Fruit fly (Drosophila melanogaster) S2 (cell line): Measurements from ENCODE around the gene Ir7e.

Source experiments
- CG8478 ChIP-seq: fragments of >200 bp; optimal IDR thresholded peaks from 2 replicates; lab custom pipeline; 2018
- CTCF ChIP-seq, 2 experiments: fragments of >200 bp; optimal IDR thresholded peaks; 2 replicates each; lab custom pipeline; 2018

dm6 chrX:7923063-7923462 lies 41.6 kb upstream of the Ir7e start:
- TF ChIP-seq CG8478 (lab: Kevin White, UChicago) (no peak), CTCF (optimal IDR thresholded peaks at IDR 0.05; lab: Kevin White, UChicago) (no peak)
